Worm (Caenorhabditis elegans): ENCODE measurements around the gene C05B5.5.

C05B5.5 gene

DNA sequence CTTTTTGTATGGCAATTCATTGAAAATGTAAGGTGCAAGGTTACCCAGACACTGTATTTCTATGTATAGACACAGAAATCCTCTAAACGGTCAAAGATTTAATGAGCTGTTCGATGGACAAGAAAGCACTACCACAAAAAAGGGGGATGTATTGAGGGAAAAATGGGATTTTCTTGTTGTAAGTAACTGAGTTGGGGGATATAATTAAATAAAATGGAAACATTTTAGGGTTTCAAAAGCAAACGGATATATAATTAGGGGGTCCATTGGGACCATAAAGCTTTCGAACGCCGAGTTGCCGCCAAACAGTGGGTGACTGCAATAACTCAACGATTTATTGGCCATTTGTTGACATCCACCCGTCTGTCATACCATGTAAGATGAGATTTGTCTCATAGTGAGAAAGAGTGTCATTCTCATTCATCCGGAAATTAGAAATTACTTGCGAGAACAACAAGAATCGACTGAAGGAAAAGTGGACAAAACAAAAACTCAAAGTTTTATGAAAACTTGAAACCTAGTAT, 19.0 kb upstream of the C05B5.5 start:
- no peak for TF ChIP-seq lag-1 (GFP tag; IDR thresholded peaks at IDR 0.05)
- no peak for TF ChIP-seq madf-6 (GFP tag; IDR thresholded peaks at IDR 0.05)
- TF ChIP-seq F39B2.1 (GFP tag; IDR thresholded peaks at IDR 0.05), result no peak
- TF ChIP-seq ztf-25 (GFP tag; IDR thresholded peaks at IDR 0.05), result no peak
- TF ChIP-seq lin-40 (tag; optimal IDR thresholded peaks at IDR 0.05), result no peak
- TF ChIP-seq rcor-1 (GFP tag; IDR thresholded peaks at IDR 0.05), result no peak

DNA sequence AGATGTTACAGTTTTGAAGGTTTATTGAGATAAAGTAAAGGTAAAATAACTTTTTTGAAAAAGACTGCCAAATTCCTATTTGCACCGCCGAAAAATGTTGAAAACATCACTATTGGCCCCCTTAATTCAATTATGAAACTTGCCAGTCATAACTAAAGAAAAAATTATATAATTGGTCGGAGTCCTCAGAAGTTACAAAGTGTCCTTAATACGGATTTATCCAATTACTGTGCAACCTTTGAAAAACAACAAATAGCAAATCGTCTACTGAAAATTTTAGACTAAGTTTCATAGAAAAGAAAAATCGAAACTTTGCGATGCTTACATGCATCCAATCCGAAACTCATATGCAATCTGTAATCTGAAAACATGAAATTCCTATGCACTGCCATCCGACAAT, 16.6 kb upstream of the C05B5.5 start:
- TF ChIP-seq F10E7.11 (tag; optimal IDR thresholded peaks at IDR 0.05) (no peak), nfyb-1 (GFP tag; IDR thresholded peaks at IDR 0.05) (no peak), repo-1 (tag; optimal IDR thresholded peaks at IDR 0.05) (no peak), cebp-2 (GFP tag; IDR thresholded peaks at IDR 0.05) (no peak), attf-3 (GFP tag; conservative IDR thresholded peaks at IDR 0.05) (no peak), lir-1 (GFP tag; conservative IDR thresholded peaks at IDR 0.05) (no peak), ztf-6 (GFP tag; IDR thresholded peaks at IDR 0.05) (no peak), snpc-4 (GFP tag; optimal IDR thresholded peaks at IDR 0.05) (no peak), snpc-4 (tag; optimal IDR thresholded peaks at IDR 0.05) (no peak), him-1 (tag; optimal IDR thresholded peaks at IDR 0.05) (no peak), B0035.1 (tag; optimal IDR thresholded peaks at IDR 0.05) (no peak), pbrm-1 (GFP tag; IDR thresholded peaks at IDR 0.05) (no peak), zfh-2 (GFP tag; conservative IDR thresholded peaks at IDR 0.05) (no peak), let-526 (GFP tag; IDR thresholded peaks at IDR 0.05) (no peak), egl-44 (GFP tag; IDR thresholded peaks at IDR 0.05) (no peak), tlf-1 (GFP tag; optimal IDR thresholded peaks at IDR 0.05) (no peak), gei-17 (GFP tag; optimal IDR thresholded peaks at IDR 0.05) (no peak), dpl-1 (GFP tag; optimal IDR thresholded peaks at IDR 0.05) (no peak), ztf-18 (tag; optimal IDR thresholded peaks at IDR 0.05) (no peak)

DNA sequence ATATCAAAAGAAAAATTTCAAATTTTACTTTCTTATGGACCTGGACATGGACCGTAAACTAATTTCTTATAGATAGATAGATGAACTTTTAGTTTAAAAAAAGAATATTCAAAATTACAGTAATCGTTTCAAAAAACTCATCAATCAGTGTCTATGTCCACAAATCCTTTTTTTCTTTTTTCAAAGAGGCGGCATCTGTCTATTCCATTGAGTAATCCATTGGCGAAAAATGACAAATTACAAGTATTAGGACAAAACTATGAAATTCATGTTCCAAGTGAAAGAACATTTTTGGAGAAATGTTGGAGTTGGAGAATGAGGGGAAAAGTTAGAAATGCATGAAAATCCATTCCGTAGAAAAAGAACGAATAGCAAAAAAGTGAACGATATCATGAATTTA, 15.6 kb upstream of the C05B5.5 start:
- TF ChIP-seq lin-26 (GFP tag; IDR thresholded peaks at IDR 0.05), result no peak
- no peak for TF ChIP-seq lin-40 (tag; optimal IDR thresholded peaks at IDR 0.05)
- TF ChIP-seq chd-7 (tag; optimal IDR thresholded peaks at IDR 0.05), result no peak
- TF ChIP-seq repo-1 (tag; optimal IDR thresholded peaks at IDR 0.05), result no peak
- no peak for TF ChIP-seq rec-8 (tag; optimal IDR thresholded peaks at IDR 0.05)
- no peak for TF ChIP-seq F22D6.2 (tag; optimal IDR thresholded peaks at IDR 0.05)

DNA sequence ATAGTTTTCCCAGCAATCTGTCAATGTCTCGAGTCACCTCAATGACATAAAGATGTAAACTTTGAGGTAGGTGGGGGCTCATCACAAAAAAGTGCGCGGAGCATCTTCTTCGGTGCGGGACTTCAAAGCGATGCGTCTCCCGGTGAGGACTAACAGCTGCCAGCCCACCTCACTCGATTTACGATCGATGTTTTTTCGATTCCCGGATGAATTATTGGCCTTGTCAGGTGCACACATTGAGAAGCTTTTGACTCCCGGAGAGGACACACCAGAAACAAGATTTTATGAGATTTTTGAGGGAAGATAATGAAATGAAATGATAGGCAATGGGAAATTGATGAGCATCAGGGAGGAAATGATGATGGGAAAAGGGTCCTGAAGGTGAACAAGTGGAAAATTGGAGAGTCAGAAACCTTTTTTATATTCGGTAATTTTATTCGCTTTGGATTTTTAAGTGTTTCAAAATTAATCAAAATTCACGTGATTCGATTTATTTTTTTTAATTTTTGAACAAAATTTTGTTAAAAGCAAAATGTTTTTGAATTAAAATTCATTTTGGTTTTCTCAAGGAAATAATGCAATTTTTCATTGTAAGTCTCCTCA, 14.2 kb upstream of the C05B5.5 start, which contains the start of gene C05B5.12:
C05B5.12 (plus strand) TSS at position 553 of the 603 bp plus-strand sequence.
- no peak for TF ChIP-seq nhr-80 (tag; optimal IDR thresholded peaks at IDR 0.05)
- no peak for TF ChIP-seq ama-1 (optimal IDR thresholded peaks at IDR 0.05)
- no peak for TF ChIP-seq ama-1 (GFP tag; optimal IDR thresholded peaks at IDR 0.05)
- no peak for TF ChIP-seq snpc-1.3 (tag; optimal IDR thresholded peaks at IDR 0.05; ENCODE audit: insufficient read depth)
- no peak for TF ChIP-seq chd-7 (tag; optimal IDR thresholded peaks at IDR 0.05)
- no peak for TF ChIP-seq F23B12.7 (tag; optimal IDR thresholded peaks at IDR 0.05; ENCODE audit: insufficient read depth)
- TF ChIP-seq cebp-2 (GFP tag; IDR thresholded peaks at IDR 0.05), result no peak
- no peak for TF ChIP-seq lir-1 (GFP tag; conservative IDR thresholded peaks at IDR 0.05)
